Fruit fly (Drosophila melanogaster): ENCODE measurements around the gene CG31609.
A peak's percentile ranks its signal among the peaks of the same experiment; 100 is the strongest.

CG31609 gene

DNA sequence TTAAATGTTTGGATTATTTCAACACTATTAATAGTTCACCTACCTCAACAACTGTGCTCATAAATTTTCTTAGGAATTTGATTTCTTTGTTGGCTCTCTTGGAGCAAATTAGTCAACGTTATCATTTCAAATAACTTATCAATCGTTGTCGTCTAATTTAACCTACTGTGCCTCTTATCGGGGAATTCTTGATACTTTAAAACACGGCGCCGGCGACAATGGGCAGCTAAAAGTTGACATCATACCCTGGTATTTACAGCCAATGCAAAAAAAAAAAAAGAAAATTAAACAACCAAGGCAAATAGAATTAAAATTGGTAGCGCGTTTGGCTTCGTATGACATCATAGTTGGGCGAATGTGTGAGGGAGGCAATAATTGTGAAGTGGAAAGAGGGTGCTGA is 36.8 kb downstream of the CG31609 start:
- TF ChIP-seq noc (tag; optimal IDR thresholded peaks at IDR 0.05): peak; percentile 38

DNA sequence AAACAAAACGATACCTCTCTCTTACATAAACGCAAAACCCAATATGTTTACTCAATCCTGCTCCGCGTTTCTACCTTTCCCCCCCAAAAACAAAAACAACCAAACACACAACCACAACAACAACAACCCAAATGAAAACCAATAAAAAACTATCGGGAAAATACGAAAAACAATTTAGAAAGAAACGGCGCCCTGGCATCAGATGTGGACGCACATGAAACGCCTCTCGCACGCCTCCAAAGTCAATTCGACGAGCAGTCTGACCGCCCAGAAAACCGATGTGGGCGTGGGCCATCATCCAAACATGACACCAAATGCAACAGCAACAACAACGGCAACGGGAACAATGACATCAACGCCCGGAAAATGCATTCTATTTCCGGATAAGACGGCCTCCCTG is 37.6 kb downstream of the CG31609 start:
- TF ChIP-seq noc (tag; optimal IDR thresholded peaks at IDR 0.05): no peak

DNA sequence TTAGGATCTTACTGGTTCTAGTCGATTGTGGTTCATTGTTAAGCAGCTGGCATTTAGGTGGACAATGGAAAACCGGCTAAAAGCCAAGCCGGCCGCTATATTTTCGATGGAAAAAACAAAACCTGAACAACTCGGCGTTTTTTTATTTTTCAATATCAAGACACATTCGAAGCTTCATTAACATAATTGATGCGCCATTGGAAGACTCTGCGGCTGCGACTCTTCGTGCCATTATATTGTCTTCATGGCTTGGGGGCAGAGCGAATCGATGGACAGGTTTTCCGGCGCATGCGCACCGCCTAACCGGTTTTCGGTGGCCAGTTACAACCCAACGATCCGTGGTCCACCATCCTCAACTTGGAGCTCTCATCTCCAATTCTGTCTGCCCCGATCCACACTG is 39.3 kb downstream of the CG31609 start:
- no peak for TF ChIP-seq noc (tag; optimal IDR thresholded peaks at IDR 0.05)

DNA sequence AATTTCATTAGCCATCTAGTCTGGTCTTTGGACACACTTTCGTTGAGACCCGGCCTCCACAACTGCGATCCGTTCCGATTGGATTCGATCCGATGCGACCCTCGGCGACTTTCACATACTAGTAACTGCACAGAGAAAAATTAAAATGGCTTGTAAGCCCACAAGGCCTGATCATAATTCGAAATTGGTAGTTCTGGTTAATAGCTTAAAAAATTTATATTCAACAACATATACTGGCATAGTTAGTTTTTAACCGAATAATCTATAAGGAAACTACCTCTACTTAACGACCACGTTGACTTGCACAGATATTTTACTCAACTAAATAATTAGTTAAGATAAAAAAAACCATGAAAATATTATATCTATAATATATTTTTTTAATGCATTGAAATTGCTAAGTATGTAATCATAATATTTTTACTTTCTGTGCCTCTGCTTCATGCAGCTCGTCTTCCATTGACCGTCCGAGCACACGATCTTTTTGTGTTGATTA is 43.6 kb downstream of the CG31609 start:
- TF ChIP-seq noc (tag; optimal IDR thresholded peaks at IDR 0.05): no peak

DNA sequence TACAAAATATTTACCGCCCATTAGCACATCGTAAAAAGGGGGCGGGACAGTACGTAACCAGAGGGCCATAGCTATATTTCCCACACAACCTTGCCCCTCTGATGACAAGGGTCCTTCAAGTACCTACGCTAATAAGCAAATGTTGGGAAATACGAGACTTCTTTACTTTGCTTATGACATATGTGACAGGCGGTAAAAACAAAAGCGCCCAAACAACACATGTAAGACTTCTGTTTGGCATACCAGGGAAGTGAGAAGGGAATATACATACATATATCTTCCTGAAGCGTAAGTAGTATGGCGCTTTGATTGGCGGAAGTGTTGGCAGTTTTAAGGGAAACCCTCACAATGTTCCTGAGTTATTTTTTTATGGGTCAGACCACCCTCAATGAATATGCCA is 48.4 kb downstream of the CG31609 start:
- TF ChIP-seq noc (tag; optimal IDR thresholded peaks at IDR 0.05): no peak

DNA sequence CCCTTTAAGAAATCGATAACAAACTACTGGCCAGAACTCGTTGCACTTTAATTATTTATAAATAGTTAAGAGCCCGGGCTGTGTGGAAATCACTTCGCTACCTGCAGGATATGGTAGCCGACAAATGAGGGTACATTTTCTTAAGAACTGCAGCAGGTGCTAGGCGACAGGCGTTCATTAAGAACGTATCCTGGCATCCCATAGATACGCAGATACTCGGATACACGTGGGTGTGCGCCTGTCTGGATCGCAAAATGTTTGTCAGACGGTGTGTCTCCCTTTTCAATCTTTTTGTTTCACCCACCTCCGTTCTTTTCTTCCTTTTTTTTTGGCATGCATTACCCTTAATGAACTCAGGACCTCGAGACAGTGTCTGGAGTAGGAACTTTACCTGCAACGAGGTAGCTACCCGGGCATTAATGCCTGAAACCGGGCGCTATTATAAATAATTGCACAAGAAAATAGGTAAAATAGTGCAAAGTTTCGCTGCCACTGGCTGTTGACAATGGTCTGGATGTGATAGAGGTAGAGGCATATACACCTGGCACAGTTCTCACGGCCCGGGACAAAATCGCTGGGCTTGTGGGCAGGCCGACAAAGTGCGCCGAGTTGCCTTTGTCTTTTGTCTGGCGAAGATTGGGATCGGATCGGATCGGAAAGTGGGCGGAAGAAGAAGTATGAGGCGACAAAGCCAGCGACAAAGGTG is 49.1 kb downstream of the CG31609 start:
- no peak for TF ChIP-seq noc (tag; optimal IDR thresholded peaks at IDR 0.05)
